Worm (Caenorhabditis elegans) whole organism, dauer: Measurements from ENCODE around the gene srh-141.

Experiments
- unc-62 ChIP-seq: sonication (generic microtip); optimal IDR thresholded peaks from 2 replicates; lab custom pipeline; 2017; ENCODE audit warnings: missing biosample characterization, missing genetic modification reagents, missing genetic modification characterization

srh-141 gene

DNA sequence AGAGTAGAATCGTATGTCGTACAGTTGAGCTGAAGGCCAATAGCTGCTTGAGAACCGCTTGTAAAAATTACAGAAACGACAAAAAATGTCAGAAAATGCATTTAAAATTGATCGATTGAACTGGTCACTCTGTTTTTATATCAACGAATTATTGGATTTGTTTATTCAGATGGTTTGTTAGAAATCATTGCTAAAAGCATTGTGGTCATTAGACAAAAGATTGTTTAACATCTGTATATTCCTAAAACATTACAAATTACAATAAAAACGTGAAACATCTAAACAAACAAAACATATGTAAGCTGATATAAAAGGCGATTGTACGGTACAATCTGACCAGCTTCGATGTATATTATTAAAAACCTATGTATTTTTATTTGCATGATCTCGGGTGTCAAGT, 8.2 kb upstream of the srh-141 start, which contains the start of the genes F26D2.13 and F26D2.14:
F26D2.13 (minus strand) TSS at position 101 of the 400 bp plus-strand sequence.
F26D2.14 (plus strand) TSS at position 346 of the 400 bp plus-strand sequence.
- TF ChIP-seq unc-62 (GFP tag; lab: Kevin White, UChicago), result no peak

DNA sequence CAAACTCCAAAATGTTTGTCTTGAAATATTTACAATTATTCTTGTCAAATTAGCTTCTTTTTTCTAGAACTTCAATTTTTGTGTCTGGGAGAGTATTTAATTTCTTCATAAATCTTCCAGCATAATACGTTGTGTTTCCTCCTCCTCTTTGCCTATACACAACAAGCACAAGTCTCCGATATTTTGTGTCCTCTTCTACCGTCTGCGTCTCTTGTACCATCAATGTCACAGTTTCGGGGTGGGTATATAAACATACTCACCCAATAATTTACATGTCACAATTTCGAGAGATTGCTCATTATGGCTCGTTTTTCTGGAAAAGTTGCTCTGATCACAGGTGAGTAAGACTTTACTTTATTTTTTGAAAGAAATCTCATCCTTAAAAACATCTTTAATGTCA, 6.2 kb upstream of the srh-141 start, which contains the start of gene F26D2.15:
F26D2.15 (plus strand) TSS at position 301 of the 400 bp plus-strand sequence.
- no peak for TF ChIP-seq unc-62 (GFP tag; lab: Kevin White, UChicago)

DNA sequence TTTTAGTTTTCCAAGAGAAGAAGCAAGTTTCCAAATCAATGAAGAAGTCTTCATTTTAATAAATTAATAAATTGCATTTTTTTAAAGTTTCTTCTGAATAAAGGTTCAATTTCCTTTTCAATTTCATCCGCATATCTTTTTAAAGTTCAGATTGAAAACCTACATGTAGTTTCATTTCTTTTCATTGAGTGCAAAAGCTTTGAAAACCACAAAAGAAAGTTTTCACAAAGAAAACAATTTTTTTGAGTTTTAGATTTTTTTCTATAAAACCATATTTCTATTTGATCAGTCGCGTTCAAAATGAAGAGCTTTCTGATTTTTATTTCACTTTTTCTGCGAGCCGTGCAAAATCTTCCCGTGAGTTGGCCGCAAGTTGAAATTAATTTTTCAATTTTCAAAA, 1.9 kb downstream of the srh-141 start, which contains the start of gene T08G3.6:
T08G3.6 (plus strand) TSS at position 301 of the 400 bp plus-strand sequence.
- no peak for TF ChIP-seq unc-62 (GFP tag; lab: Kevin White, UChicago)

DNA sequence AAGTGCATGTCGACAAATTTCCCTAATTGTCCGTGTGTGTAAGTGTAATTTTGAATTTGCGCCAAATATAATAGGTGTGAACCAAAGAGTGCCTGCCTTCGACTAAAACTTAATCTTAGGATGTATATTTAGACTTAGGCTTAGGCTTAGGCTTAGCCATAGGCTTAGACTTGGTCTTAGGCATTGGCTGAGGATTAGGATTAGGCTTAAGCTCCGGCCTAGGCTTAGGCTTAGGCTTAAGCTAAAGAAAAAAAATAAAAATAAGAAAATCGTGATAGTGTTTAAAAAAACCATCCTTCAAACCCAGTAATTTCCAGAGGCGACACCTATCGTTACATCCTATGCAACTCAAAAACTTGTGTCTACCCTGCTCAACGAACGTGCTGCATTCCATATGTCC, 2.5 kb downstream of the srh-141 start:
- TF ChIP-seq unc-62 (GFP tag; lab: Kevin White, UChicago), result no peak

DNA sequence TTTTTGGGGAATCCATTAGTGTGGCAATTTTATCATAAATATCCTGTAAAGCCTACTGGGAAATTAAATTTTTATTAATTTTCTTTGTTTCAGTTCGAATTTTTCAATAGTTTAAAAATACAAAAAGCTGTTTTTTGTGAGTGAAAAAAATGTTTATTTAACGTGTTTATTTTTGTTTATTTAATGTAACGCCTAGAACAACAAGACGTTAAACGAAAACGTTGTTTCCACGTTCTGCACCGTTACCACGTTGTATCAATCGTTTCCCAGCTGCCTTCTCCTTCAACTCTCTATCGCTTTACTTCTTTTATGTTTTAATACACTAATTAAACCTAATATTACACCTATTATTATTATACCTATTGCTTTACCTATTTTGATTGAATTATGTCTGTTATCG, 4.0 kb downstream of the srh-141 start, which contains the start of gene T08G3.13:
T08G3.13 (plus strand) TSS at position 301 of the 400 bp plus-strand sequence.
- no peak for TF ChIP-seq unc-62 (GFP tag; lab: Kevin White, UChicago)

DNA sequence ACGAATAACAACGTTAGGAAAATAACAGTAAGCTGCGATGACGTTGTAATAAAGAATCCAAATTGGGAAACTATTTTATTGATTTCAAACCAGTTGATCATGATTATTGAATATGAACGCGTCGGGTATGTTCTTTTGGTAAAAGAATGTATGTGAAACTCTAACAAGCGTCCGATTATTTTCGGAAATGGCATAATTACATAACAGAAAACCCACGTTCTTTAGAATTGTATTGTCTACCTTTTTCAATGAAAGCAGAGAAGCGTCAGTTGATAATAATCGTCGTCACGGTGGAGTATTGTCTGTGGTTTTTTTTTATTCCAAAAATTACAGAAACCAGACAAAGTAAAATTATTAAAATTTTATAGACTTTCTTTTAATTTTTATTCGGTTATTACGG, 11.3 kb downstream of the srh-141 start, which contains the start of gene str-14:
str-14 (minus strand) TSS at position 101 of the 400 bp plus-strand sequence.
- no peak for TF ChIP-seq unc-62 (GFP tag; lab: Kevin White, UChicago)

DNA sequence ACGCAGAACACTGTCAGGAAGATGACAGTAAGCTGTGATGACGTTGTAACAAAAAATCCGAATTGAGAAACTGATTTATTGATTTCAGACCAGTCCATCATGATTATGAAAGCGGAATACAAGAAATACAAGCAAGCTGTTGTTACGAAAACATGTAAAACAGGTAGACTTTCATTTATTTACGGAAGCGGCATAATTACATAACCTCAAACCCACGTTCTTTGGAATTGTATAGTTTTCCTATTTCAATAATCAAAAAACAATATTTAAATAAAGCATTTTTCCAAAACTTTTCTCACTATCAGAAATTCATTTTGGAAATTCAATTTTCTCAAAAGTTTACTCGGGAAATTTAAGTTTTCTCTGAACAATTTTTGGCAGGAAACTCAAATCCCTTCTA, 15.0 kb downstream of the srh-141 start, which contains the start of gene str-15:
str-15 (minus strand) TSS at position 101 of the 400 bp plus-strand sequence.
- TF ChIP-seq unc-62 (GFP tag; lab: Kevin White, UChicago), result no peak

DNA sequence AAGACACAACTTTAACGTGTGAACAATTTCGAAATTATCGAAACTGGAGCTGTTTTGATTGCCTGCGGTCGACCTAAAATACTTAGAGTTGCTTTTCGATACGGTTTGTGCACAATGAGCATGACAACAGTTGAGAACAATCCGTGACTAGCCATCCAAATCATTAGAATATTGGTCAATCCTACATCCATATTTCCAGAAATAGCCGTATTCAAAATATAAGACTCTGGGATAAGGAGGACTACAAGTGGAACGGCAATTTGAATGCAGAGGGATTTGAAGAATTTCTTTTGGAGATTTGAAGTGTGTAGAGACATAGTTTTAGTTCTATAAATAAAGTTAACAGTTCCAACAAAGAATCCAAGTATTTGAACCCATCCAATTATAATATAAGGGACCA, 15.7 kb downstream of the srh-141 start:
- no peak for TF ChIP-seq unc-62 (GFP tag; lab: Kevin White, UChicago)

DNA sequence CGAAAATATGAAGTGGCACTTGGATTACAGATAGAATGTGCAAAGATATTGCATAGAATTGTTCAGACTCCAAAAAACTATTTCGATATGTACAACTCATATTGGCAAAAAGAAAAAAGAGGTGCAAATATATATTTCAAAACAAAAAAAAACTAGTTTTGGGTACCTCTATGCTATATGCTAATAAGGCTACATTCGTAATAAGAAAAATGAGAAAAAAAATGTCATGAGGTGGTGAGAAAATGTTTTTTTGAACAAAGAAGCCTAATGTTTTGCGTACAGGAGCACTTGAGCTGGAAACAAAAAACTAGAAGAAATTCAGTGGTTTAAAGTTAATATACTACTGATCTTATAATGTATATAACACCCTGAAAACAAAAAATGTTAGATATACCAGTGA, 17.1 kb downstream of the srh-141 start, which contains the start of gene srh-142:
srh-142 (minus strand) TSS at position 101 of the 400 bp plus-strand sequence.
- no peak for TF ChIP-seq unc-62 (GFP tag; lab: Kevin White, UChicago)

DNA sequence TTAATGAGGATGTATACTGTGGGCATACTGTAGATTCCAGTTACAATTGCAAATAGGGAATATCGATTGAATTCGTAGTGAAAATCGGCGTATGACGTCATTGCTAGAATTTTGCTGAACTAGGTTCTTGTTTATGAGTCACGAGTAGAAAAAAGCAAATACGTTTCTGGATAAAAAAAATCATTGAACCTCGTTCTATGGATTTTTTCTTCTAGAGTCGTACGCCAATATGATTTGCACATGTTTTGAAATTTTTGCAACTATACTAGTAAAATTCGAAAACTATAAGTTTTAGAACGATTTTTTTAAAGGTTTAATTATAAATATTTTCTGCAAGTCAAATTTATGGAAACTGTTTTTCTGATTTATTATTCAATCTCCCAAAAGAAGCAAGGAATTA, 24.1 kb downstream of the srh-141 start, which contains the start of gene sru-44:
sru-44 (minus strand) TSS at position 101 of the 400 bp plus-strand sequence.
- TF ChIP-seq unc-62 (GFP tag; lab: Kevin White, UChicago), result no peak

DNA sequence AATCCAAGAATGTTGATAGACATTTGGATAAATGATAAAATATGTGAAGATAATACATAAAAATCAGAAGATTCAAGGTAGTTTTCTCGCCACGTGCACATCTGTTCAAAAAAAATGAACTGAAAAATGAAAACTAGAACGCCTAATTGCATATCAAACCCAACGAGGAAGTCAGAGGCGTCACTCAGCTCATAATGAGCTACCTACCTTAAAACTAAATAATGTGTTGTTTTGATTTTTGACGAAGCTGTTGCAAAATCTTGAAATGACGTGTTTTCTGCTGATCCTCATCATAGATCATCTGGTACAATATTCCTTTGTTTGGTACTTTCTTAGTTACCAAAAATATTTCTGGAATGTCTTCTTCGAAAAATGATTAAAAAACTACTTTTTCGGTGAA, 27.2 kb downstream of the srh-141 start, which contains the start of gene srh-138:
srh-138 (minus strand) TSS at position 101 of the 400 bp plus-strand sequence.
- no peak for TF ChIP-seq unc-62 (GFP tag; lab: Kevin White, UChicago)

DNA sequence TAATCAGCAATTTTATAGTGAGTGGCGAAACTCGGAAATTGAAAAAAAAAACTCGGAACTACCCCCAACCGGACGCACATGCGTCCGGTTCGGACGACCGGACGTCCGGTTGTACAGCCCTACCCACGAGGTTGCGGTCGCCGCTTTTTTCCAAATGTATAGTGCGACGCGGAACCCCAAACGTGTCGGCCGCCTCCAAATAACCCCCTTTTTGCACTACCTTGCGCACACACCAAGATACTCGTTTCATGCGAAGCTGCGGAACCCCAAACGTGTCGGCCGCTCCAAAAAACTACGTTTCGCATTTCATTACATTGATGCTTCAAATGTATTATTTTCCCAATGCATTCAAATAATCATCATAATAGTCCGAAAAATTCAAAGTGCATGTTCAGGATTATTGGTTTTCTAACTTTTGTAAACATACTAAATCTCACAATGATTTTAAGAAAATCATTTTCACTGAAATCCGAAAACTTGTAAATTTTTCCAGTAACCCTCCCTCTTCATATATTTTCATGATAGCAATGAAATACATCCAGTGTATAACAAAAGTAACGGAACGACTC, 28.4 kb downstream of the srh-141 start, which contains the start of gene srw-35:
srw-35 (plus strand) TSS at position 519 of the 569 bp plus-strand sequence.
- no peak for TF ChIP-seq unc-62 (GFP tag; lab: Kevin White, UChicago)

DNA sequence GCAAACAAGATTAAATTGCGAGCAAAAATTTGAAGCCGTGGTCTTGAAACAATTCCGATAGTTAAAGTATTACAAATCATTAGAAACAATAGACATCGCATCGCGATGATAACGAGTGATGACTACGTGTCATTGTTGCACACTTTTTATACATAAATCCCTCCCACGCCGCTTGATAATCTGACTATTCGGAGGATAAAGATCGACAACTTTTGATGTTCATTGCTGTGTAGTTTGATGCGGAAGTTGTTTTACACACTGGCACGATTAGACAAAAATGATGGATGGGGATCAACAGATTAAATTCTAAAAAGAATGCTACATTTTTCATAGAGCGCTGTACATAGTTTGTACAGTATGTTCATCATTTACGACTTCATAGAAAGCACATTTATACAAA, 35.5 kb downstream of the srh-141 start, which contains the start of gene T08G3.11:
T08G3.11 (minus strand) TSS at position 101 of the 400 bp plus-strand sequence.
- TF ChIP-seq unc-62 (GFP tag; lab: Kevin White, UChicago), result no peak

DNA sequence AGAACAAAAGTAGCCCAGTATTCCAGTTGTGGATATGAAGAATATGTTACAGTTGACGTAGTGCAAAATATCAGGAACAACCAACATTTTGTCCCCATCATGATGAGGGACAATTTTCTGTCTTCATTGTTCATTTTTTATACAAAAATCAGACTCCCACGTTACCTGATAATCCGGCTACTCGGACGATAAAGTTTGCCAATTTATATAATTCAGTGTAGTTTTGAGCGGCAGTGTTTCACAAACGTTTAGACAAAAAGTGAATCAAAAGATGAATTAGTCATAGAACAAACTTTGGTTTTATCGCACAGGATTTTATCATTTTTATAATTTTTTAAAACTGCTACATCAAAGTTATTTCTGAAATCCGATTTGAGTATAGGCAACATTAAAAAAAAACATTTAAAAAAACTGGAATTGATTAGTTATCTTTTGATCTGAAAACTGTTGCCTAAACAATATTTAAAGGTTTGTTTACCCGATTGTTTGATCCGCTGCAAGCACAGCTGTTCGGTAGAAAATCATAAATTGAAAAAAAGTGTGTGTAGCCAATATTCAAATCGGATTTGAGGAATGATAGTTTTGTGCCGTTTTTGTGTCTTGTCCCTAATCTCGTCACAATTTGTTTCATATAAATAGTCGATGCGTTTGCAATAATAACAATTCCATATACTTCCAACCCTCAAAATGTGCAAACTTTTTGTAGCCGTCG, 37.3 kb downstream of the srh-141 start, which contains the start of the genes F57E7.4 and spig-6:
F57E7.4 (minus strand) TSS at position 101 of the 712 bp plus-strand sequence.
spig-6 (plus strand) TSS at position 662 of the 712 bp plus-strand sequence.
- TF ChIP-seq unc-62 (GFP tag; lab: Kevin White, UChicago), result no peak

DNA sequence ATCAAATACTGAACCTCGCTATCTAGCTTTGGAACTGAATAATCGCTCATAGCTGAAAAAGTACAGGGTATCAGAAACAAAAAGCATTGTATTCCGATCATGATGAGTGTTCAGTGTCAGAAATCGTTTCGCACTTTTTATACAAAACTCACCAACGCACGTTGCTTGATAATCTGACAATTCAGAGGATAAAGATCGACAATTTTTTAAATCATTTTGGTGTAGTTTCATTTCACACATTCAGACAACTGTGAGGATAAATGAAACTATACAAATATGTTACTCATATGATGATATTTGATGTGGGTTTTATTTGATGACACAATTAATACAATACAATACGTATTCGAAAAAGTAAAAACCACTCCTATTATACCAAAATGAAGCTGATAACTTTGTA, 39.3 kb downstream of the srh-141 start, which contains the start of gene F57E7.2:
F57E7.2 (minus strand) TSS at position 101 of the 400 bp plus-strand sequence.
- no peak for TF ChIP-seq unc-62 (GFP tag; lab: Kevin White, UChicago)
